Worm (Caenorhabditis elegans) whole organism, L4/young adult: ENCODE results near the gene ram-5.

Experiments used
- W03F9.2 ChIP-seq: fragments of 150-350 bp; optimal IDR thresholded peaks from 2 replicates; lab custom pipeline; 2014; ENCODE audit warnings: missing biosample characterization, missing genetic modification characterization
- dao-5 ChIP-seq: sonication (generic microtip); optimal IDR thresholded peaks from 2 replicates; lab custom pipeline; 2016; ENCODE audit warnings: missing genotype, missing genetic modification characterization, moderate library complexity, missing compliant biosample characterization
- him-1 ChIP-seq: sonication (generic microtip); optimal IDR thresholded peaks from 2 replicates; lab custom pipeline; 2016; ENCODE audit warnings: missing genotype, missing genetic modification reagents, missing genetic modification characterization, missing compliant biosample characterization

ce11 chrX:14599245-14599644, 49.3 kb downstream of the ram-5 start, which contains the start of gene C44H4.6:
- no peak for TF ChIP-seq him-1 (tag; lab: Kevin White, UChicago)
- no peak for TF ChIP-seq dao-5 (tag; lab: Kevin White, UChicago)
- TF ChIP-seq W03F9.2 (tag; lab: Kevin White, UChicago) = no peak
